Worm (Caenorhabditis elegans) whole organism, L1 larva: Measurements from ENCODE around the gene T26C5.4.

Experiments
- ceh-90 ChIP-seq: sonication (generic microtip); optimal IDR thresholded peaks from 2 replicates; lab custom pipeline; 2016; ENCODE audit warnings: missing genetic modification characterization, missing compliant biosample characterization
- efl-1 ChIP-seq, 4 experiments: fragments of 150-350 bp; optimal IDR thresholded peaks in 3 of 4; peaks in 1 of 4; 1 replicate in 1 of 4; 2 replicates in 3 of 4; lab custom pipeline; 2014; ENCODE audit warnings: missing biosample characterization in 2 of 4, missing genetic modification characterization in 2 of 4, missing genetic modification reagents in 2 of 4
- fkh-4 ChIP-seq: sonication (generic microtip); optimal IDR thresholded peaks from 2 replicates; lab custom pipeline; 2016; ENCODE audit warnings: missing compliant biosample characterization, missing genetic modification characterization, borderline replicate concordance
- fos-1 ChIP-seq: fragments of 150-350 bp; optimal IDR thresholded peaks from 2 replicates; lab custom pipeline; 2014; ENCODE audit warnings: missing biosample characterization, missing genetic modification characterization
- hlh-17 ChIP-seq: fragments of 200-800 bp; sonication (Bioruptor generic); optimal IDR thresholded peaks from 2 replicates; lab custom pipeline; 2018; ENCODE audit warnings: missing genetic modification characterization, mild to moderate bottlenecking, missing compliant biosample characterization, moderate library complexity, borderline replicate concordance
- lin-15B ChIP-seq: fragments of 150-350 bp; sonication (generic microtip); optimal IDR thresholded peaks from 3 replicates; lab custom pipeline; 2014; ENCODE audit warnings: missing biosample characterization, missing genetic modification characterization
- lin-35 ChIP-seq, 2 experiments: fragments of 150-350 bp; optimal IDR thresholded peaks; 2 replicates each; lab custom pipeline; 2014; ENCODE audit warnings: missing biosample characterization in 2 of 2, missing genetic modification characterization in 2 of 2, missing genetic modification reagents in 2 of 2
- nhr-85 ChIP-seq: sonication (generic microtip); peaks from one replicate; lab custom pipeline; 2016; ENCODE audit warnings: missing genetic modification characterization, inconsistent platforms, missing compliant biosample characterization
- sptf-1 ChIP-seq: fragments of 150-350 bp; optimal IDR thresholded peaks from 2 replicates; lab custom pipeline; 2014; ENCODE audit warnings: missing biosample characterization, missing genetic modification characterization
- vab-15 ChIP-seq: sonication (generic microtip); optimal IDR thresholded peaks from 2 replicates; lab custom pipeline; 2017; ENCODE audit warnings: missing genotype, mild to moderate bottlenecking, missing genetic modification characterization, missing compliant biosample characterization
- ztf-11 ChIP-seq, 2 experiments: sonication (generic microtip); optimal IDR thresholded peaks; 2 replicates each; lab custom pipeline; 2016 to 2017; ENCODE audit warnings: missing genetic modification characterization in 2 of 2, missing biosample characterization in 1 of 2, missing compliant biosample characterization in 1 of 2

Gene T26C5.4

ce11 chrII:9211684-9212083 lies 38.6 kb downstream of the T26C5.4 start (continued):
- TF ChIP-seq fos-1 (tag; lab: Kevin White, UChicago) (no peak), ztf-11 (tag; optimal IDR thresholded peaks at IDR 0.05; lab: Kevin White, UChicago) (no peak), fkh-4 (tag; lab: Kevin White, UChicago) (no peak), nhr-85 (peak; percentile 58), sptf-1 (no peak), lin-35 (GFP tag; optimal IDR thresholded peaks at IDR 0.05; lab: Kevin White, UChicago) (peak in 1 of 2 experiments; percentile 28), lin-15B (tag; lab: Kevin White, UChicago) (no peak), vab-15 (tag; lab: Kevin White, UChicago) (no peak), ceh-90 (tag; lab: Kevin White, UChicago) (no peak), hlh-17 (GFP tag; lab: Kevin White, UChicago) (no peak)

- TF ChIP-seq efl-1 (optimal IDR thresholded peaks at IDR 0.05; lab: Kevin White, UChicago) (no peak), efl-1 (GFP tag; optimal IDR thresholded peaks at IDR 0.05 in 1 of 2; lab: Kevin White, UChicago) (no peak)
- TF ChIP-seq, all 84 proteins: peak for 0
Observed at ce11 chrII:9210076-9210475, 40.2 kb downstream of the T26C5.4 start, which contains the start of gene ZK1067.4. Gene ZK1067.4 (plus strand): TSS chrII:9210376.
